Fruit fly (Drosophila melanogaster): ENCODE measurements around the gene phol.

DNA sequence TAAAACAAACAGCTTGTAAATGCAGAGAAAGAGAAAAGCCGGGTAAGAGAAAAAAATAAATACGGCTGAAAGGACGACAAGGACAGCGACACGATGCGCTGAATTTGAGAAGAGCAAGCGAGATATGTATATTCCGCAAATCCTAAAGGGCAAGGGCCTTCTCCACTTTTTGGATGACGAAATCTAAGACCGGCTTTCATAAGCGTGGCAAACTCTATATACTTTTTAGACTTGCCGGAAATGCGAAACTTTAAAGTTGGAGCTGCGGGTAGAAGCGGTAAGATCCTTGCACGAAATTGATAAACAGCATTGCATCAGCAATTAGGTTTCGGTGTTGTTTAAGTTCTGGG lies 49.6 kb upstream of the phol start:
- no peak for TF ChIP-seq Pif1A (GFP tag; optimal IDR thresholded peaks at IDR 0.05)
- no peak for TF ChIP-seq CG17806 (tag; optimal IDR thresholded peaks at IDR 0.05)
- TF ChIP-seq CG8301 (tag; optimal IDR thresholded peaks at IDR 0.05), result no peak
- no peak for TF ChIP-seq CG4496 (GFP tag; IDR thresholded peaks at IDR 0.05)
- TF ChIP-seq CG12605 (GFP tag; IDR thresholded peaks at IDR 0.05), result no peak

Measured in whole organism, pupa.